Worm (Caenorhabditis elegans) whole organism, young adult: Measurements from ENCODE around the gene nrf-6.
A peak's percentile ranks its signal among the peaks of the same experiment; 100 is the strongest.

ENCODE experiments used
- B0336.3 ChIP-seq: fragments of 200-800 bp; sonication (Bioruptor generic); IDR thresholded peaks from 2 replicates; pipeline ENCODE4 v1.3.6; 2022; ENCODE audit warnings: missing genetic modification characterization, missing compliant biosample characterization
- F39B2.1 ChIP-seq: fragments of 200-800 bp; sonication (Bioruptor generic); IDR thresholded peaks from 2 replicates; pipeline ENCODE4 v1.3.6; 2022; ENCODE audit warnings: missing genetic modification reagents, missing genetic modification characterization, missing compliant biosample characterization
- F49E8.2 ChIP-seq: sonication (generic microtip); optimal IDR thresholded peaks from 3 replicates; lab custom pipeline; 2017; ENCODE audit warnings: missing genetic modification characterization, mild to moderate bottlenecking, missing compliant biosample characterization, antibody characterized with exemption, moderate library complexity; ENCODE audit not compliant: insufficient read depth
- F52B5.7 ChIP-seq: sonication (generic microtip); optimal IDR thresholded peaks from 2 replicates; lab custom pipeline; 2016; ENCODE audit warnings: mild to moderate bottlenecking, missing genetic modification characterization, missing compliant biosample characterization
- K12H6.12 ChIP-seq: fragments of 200-800 bp; sonication (Bioruptor generic); optimal IDR thresholded peaks from 2 replicates; lab custom pipeline; 2018; ENCODE audit warnings: mild to moderate bottlenecking, missing genetic modification characterization, missing compliant biosample characterization
- Y53G8AR.9 ChIP-seq: fragments of 200-800 bp; sonication (Bioruptor generic); conservative IDR thresholded peaks from 2 replicates; pipeline ENCODE4 v1.3.6; 2022; ENCODE audit warnings: missing genetic modification reagents, missing genetic modification characterization, missing compliant biosample characterization
- Y56A3A.18 ChIP-seq: fragments of 200-800 bp; sonication (Bioruptor generic); IDR thresholded peaks from 2 replicates; pipeline ENCODE4 v1.3.6; 2022; ENCODE audit warnings: missing genetic modification reagents, missing genetic modification characterization, missing compliant biosample characterization
- Y79H2A.3 ChIP-seq: fragments of 200-800 bp; sonication (Bioruptor generic); conservative IDR thresholded peaks from 2 replicates; pipeline ENCODE4 v1.3.6; 2022; ENCODE audit warnings: missing genetic modification reagents, missing genetic modification characterization, missing compliant biosample characterization
- Y95B8A.8 ChIP-seq: fragments of 200-800 bp; sonication (Bioruptor generic); IDR thresholded peaks from 2 replicates; pipeline ENCODE4 v1.3.6; 2022; ENCODE audit warnings: missing genetic modification reagents, missing genetic modification characterization, missing compliant biosample characterization
- aptf-2 ChIP-seq: fragments of 200-800 bp; sonication (Bioruptor generic); conservative IDR thresholded peaks from 2 replicates; pipeline ENCODE4 v1.3.6; 2022; ENCODE audit warnings: missing genetic modification reagents, missing genetic modification characterization, missing compliant biosample characterization
- atf-7 ChIP-seq: sonication (generic microtip); optimal IDR thresholded peaks from 2 replicates; lab custom pipeline; 2017; ENCODE audit warnings: mild to moderate bottlenecking, missing genetic modification characterization, missing compliant biosample characterization
- athp-1 ChIP-seq: sonication (generic microtip); optimal IDR thresholded peaks from 2 replicates; lab custom pipeline; 2017; ENCODE audit warnings: mild to moderate bottlenecking, missing genetic modification characterization, missing compliant biosample characterization
- attf-5 ChIP-seq: fragments of 200-800 bp; sonication (Bioruptor generic); optimal IDR thresholded peaks from 2 replicates; lab custom pipeline; 2018; ENCODE audit warnings: mild to moderate bottlenecking, missing genetic modification characterization, missing compliant biosample characterization
- attf-6 ChIP-seq: fragments of 200-800 bp; sonication (Bioruptor generic); IDR thresholded peaks from 2 replicates; pipeline ENCODE4 v1.3.6; 2022; ENCODE audit warnings: missing genetic modification reagents, missing genetic modification characterization, missing compliant biosample characterization
- cebp-1 ChIP-seq, 2 experiments: fragments of 200-800 bp in 1 of 2; sonication (Bioruptor generic) in 1 of 2; sonication (generic microtip) in 1 of 2; IDR thresholded peaks in 1 of 2; optimal IDR thresholded peaks in 1 of 2; 2 replicates each; pipeline versions ENCODE4 v1.3.6 to Lab custom; 2017 to 2022; ENCODE audit warnings: missing compliant biosample characterization in 2 of 2, missing genetic modification characterization in 2 of 2, mild to moderate bottlenecking in 1 of 2, missing genetic modification reagents in 1 of 2, moderate library complexity in 1 of 2
- ceh-40 ChIP-seq: fragments of 200-800 bp; sonication (Bioruptor generic); IDR thresholded peaks from 2 replicates; pipeline ENCODE4 v1.3.6; 2022; ENCODE audit warnings: missing genetic modification characterization, missing compliant biosample characterization
- ceh-79 ChIP-seq: sonication (generic microtip); optimal IDR thresholded peaks from 2 replicates; lab custom pipeline; 2017; ENCODE audit warnings: mild to moderate bottlenecking, missing genetic modification characterization, missing compliant biosample characterization
- chd-7 ChIP-seq: sonication (generic microtip); optimal IDR thresholded peaks from 2 replicates; lab custom pipeline; 2016; ENCODE audit warnings: mild to moderate bottlenecking, missing genetic modification characterization, moderate library complexity, missing compliant biosample characterization
- die-1 ChIP-seq: sonication (generic microtip); optimal IDR thresholded peaks from 2 replicates; lab custom pipeline; 2016; ENCODE audit warnings: missing genotype, mild to moderate bottlenecking, missing genetic modification characterization, missing compliant biosample characterization
- dox-1 ChIP-seq: fragments of 200-800 bp; sonication (Bioruptor generic); IDR thresholded peaks from 2 replicates; pipeline ENCODE4 v1.3.6; 2022; ENCODE audit warnings: missing genetic modification reagents, missing genetic modification characterization, missing compliant biosample characterization
- dpff-1 ChIP-seq: sonication (generic microtip); optimal IDR thresholded peaks from 2 replicates; lab custom pipeline; 2017; ENCODE audit warnings: mild to moderate bottlenecking, missing genetic modification characterization, missing compliant biosample characterization
- egl-44 ChIP-seq: fragments of 200-800 bp; sonication (Bioruptor generic); IDR thresholded peaks from 2 replicates; pipeline ENCODE4 v1.3.6; 2022; ENCODE audit warnings: missing genetic modification reagents, missing genetic modification characterization, missing compliant biosample characterization
- ekl-4 ChIP-seq: fragments of 200-800 bp; sonication (Bioruptor generic); IDR thresholded peaks from 2 replicates; pipeline ENCODE4 v1.3.6; 2022; ENCODE audit warnings: missing genetic modification reagents, missing genetic modification characterization, missing compliant biosample characterization
- fkh-3 ChIP-seq: sonication (generic microtip); optimal IDR thresholded peaks from 2 replicates; lab custom pipeline; 2016; ENCODE audit warnings: mild to moderate bottlenecking, missing genetic modification characterization, missing compliant biosample characterization
- hlh-26 ChIP-seq: fragments of 200-800 bp; sonication (Bioruptor generic); conservative IDR thresholded peaks from 2 replicates; pipeline ENCODE4 v1.3.6; 2022; ENCODE audit warnings: missing genetic modification reagents, missing genetic modification characterization, missing compliant biosample characterization
- hmg-1.2 ChIP-seq: fragments of 200-800 bp; sonication (Bioruptor generic); IDR thresholded peaks from 2 replicates; pipeline ENCODE4 v1.3.6; 2022; ENCODE audit warnings: missing genetic modification reagents, missing genetic modification characterization, missing compliant biosample characterization
- hrde-1 ChIP-seq: sonication (generic microtip); optimal IDR thresholded peaks from 2 replicates; lab custom pipeline; 2016; ENCODE audit warnings: missing genetic modification characterization, mild to moderate bottlenecking, missing compliant biosample characterization, moderate library complexity, missing genotype, missing genetic modification reagents, borderline replicate concordance
- lin-26 ChIP-seq: fragments of 200-800 bp; sonication (Bioruptor generic); IDR thresholded peaks from 2 replicates; pipeline ENCODE4 v1.3.6; 2022; ENCODE audit warnings: missing genetic modification reagents, missing genetic modification characterization, missing compliant biosample characterization
- lin-54 ChIP-seq: fragments of 200-800 bp; sonication (Bioruptor generic); optimal IDR thresholded peaks from 2 replicates; lab custom pipeline; 2018; ENCODE audit warnings: mild to moderate bottlenecking, missing genetic modification characterization, missing compliant biosample characterization
- lsl-1 ChIP-seq: fragments of 200-800 bp; sonication (Bioruptor generic); optimal IDR thresholded peaks from 2 replicates; lab custom pipeline; 2018; ENCODE audit warnings: mild to moderate bottlenecking, missing genetic modification characterization, moderate library complexity, missing compliant biosample characterization
- madf-6 ChIP-seq: fragments of 200-800 bp; sonication (Bioruptor generic); IDR thresholded peaks from 2 replicates; pipeline ENCODE4 v1.3.6; 2022; ENCODE audit warnings: missing genetic modification reagents, missing genetic modification characterization, missing compliant biosample characterization
- mes-4 ChIP-seq: sonication (generic microtip); optimal IDR thresholded peaks from 2 replicates; lab custom pipeline; 2016; ENCODE audit warnings: missing genotype, missing genetic modification characterization, missing compliant biosample characterization
- pbrm-1 ChIP-seq: fragments of 200-800 bp; sonication (Bioruptor generic); IDR thresholded peaks from 2 replicates; pipeline ENCODE4 v1.3.6; 2022; ENCODE audit warnings: missing genetic modification reagents, missing genetic modification characterization, missing compliant biosample characterization
- pha-4 ChIP-seq: fragments of 150-350 bp; sonication (generic microtip); optimal IDR thresholded peaks from 2 replicates; lab custom pipeline; 2014; ENCODE audit warnings: missing biosample characterization, missing genetic modification reagents, missing genetic modification characterization
- rcor-1 ChIP-seq: fragments of 200-800 bp; sonication (Bioruptor generic); IDR thresholded peaks from 2 replicates; pipeline ENCODE4 v1.3.6; 2022; ENCODE audit warnings: missing genetic modification reagents, missing genetic modification characterization, missing compliant biosample characterization
- repo-1 ChIP-seq: sonication (generic microtip); optimal IDR thresholded peaks from 2 replicates; lab custom pipeline; 2017; ENCODE audit warnings: mild to moderate bottlenecking, missing genetic modification characterization, missing compliant biosample characterization
- snpc-1.3 ChIP-seq: sonication (generic microtip); optimal IDR thresholded peaks from 2 replicates; lab custom pipeline; 2017; ENCODE audit warnings: missing genetic modification characterization, mild to moderate bottlenecking, missing compliant biosample characterization, antibody characterized with exemption, moderate library complexity, missing genotype, missing genetic modification reagents; ENCODE audit not compliant: insufficient read depth
- sptf-2 ChIP-seq: fragments of 200-800 bp; sonication (Bioruptor generic); optimal IDR thresholded peaks from 2 replicates; lab custom pipeline; 2018; ENCODE audit warnings: mild to moderate bottlenecking, missing genetic modification characterization, missing compliant biosample characterization
- tbp1 ChIP-seq: fragments of 200-800 bp; sonication (Bioruptor generic); optimal IDR thresholded peaks from 2 replicates; lab custom pipeline; 2018; ENCODE audit warnings: mild to moderate bottlenecking, missing genetic modification characterization, missing compliant biosample characterization
- tlf-1 ChIP-seq: fragments of 200-800 bp; sonication (Bioruptor generic); optimal IDR thresholded peaks from 2 replicates; lab custom pipeline; 2018; ENCODE audit warnings: mild to moderate bottlenecking, missing genetic modification characterization, missing compliant biosample characterization
- zim-3 ChIP-seq: sonication (generic microtip); optimal IDR thresholded peaks from 2 replicates; lab custom pipeline; 2017; ENCODE audit warnings: mild to moderate bottlenecking, missing genetic modification characterization, moderate library complexity, missing compliant biosample characterization
- ztf-22 ChIP-seq: fragments of 200-800 bp; sonication (Bioruptor generic); optimal IDR thresholded peaks from 2 replicates; lab custom pipeline; 2018; ENCODE audit warnings: mild to moderate bottlenecking, missing genetic modification characterization, moderate library complexity, missing compliant biosample characterization
- ztf-25 ChIP-seq: fragments of 200-800 bp; sonication (Bioruptor generic); IDR thresholded peaks from 2 replicates; pipeline ENCODE4 v1.3.6; 2022; ENCODE audit warnings: missing genetic modification reagents, missing genetic modification characterization, missing compliant biosample characterization
- ztf-26 ChIP-seq: sonication (generic microtip); optimal IDR thresholded peaks from 2 replicates; lab custom pipeline; 2017; ENCODE audit warnings: missing genetic modification characterization, missing compliant biosample characterization
- ztf-3 ChIP-seq: fragments of 200-800 bp; sonication (Bioruptor generic); optimal IDR thresholded peaks from 2 replicates; lab custom pipeline; 2018; ENCODE audit warnings: mild to moderate bottlenecking, missing genetic modification characterization, missing compliant biosample characterization

Gene nrf-6

ce11 chrII:8022461-8022860 lies 10.0 kb downstream of the nrf-6 start, which contains the start of gene hda-2:
TSS of gene hda-2 (minus strand) at chrII:8022561.
- TF ChIP-seq pbrm-1 (0 out of 2 replicates have a peak, but pooled peaks have one; percentile 18), dpff-1 (no peak), hrde-1 (peak; percentile 9), ekl-4 (0 out of 2 replicates have a peak, but pooled peaks have one; percentile 26)

ce11 chrII:8020580-8021044 lies 11.9 kb downstream of the nrf-6 start:
- peak; percentile 56; the same call in 1 of the 2 replicates for TF ChIP-seq attf-6
- TF ChIP-seq F39B2.1 (GFP tag; lab: Robert Waterston, UW) = peak; percentile 28; the same call in 1 of the 2 replicates
- no peak for TF ChIP-seq aptf-2 (GFP tag; lab: Robert Waterston, UW)
- peak; percentile 9 for TF ChIP-seq zim-3 (tag; lab: Kevin White, UChicago)
- no peak for TF ChIP-seq pha-4 (tag; lab: Kevin White, UChicago)
- TF ChIP-seq athp-1 (tag; lab: Kevin White, UChicago) = peak; percentile 60
- peak; percentile 55 for TF ChIP-seq ztf-26 (tag; lab: Kevin White, UChicago)
- peak; percentile 44; the same call in 1 of the 2 replicates for TF ChIP-seq Y53G8AR.9 (GFP tag; lab: Robert Waterston, UW)
- peak; percentile 84 for TF ChIP-seq Y79H2A.3
- TF ChIP-seq atf-7 (tag; lab: Kevin White, UChicago) = peak; percentile 45
- peak; percentile 52 for TF ChIP-seq F52B5.7
- no peak for TF ChIP-seq egl-44 (GFP tag; lab: Robert Waterston, UW)
- no peak for TF ChIP-seq sptf-2 (GFP tag; lab: Kevin White, UChicago)
- 0 out of 2 replicates have a peak, but pooled peaks have one; percentile 22 for TF ChIP-seq ztf-25
- TF ChIP-seq fkh-3 (tag; lab: Kevin White, UChicago) = no peak
- TF ChIP-seq ztf-3 (GFP tag; lab: Kevin White, UChicago) = peak; percentile 5
- no peak for TF ChIP-seq K12H6.12 (tag; lab: Kevin White, UChicago)
- TF ChIP-seq tbp1 (GFP tag; lab: Kevin White, UChicago) = peak; percentile 12
- TF ChIP-seq ceh-40 (GFP tag; lab: Robert Waterston, UW) = peak; percentile 57; the same call in 1 of the 2 replicates
- TF ChIP-seq ztf-22 (GFP tag; lab: Kevin White, UChicago) = peak; percentile 51
- TF ChIP-seq die-1 (tag; lab: Kevin White, UChicago) = peak; percentile 22
- TF ChIP-seq lsl-1 (GFP tag; lab: Kevin White, UChicago) = peak; percentile 23
- TF ChIP-seq lin-54 = no peak
- peak; percentile 61 for TF ChIP-seq chd-7
- no peak for TF ChIP-seq mes-4 (tag; lab: Kevin White, UChicago)
- no peak for TF ChIP-seq hlh-26
- TF ChIP-seq lin-26 (GFP tag; lab: Robert Waterston, UW) = peak; percentile 33; the same call in 1 of the 2 replicates
- TF ChIP-seq rcor-1 (GFP tag; lab: Robert Waterston, UW) = peak; percentile 43; the same call in 1 of the 2 replicates
- TF ChIP-seq F49E8.2 = peak; percentile 31
- TF ChIP-seq Y56A3A.18 (GFP tag; lab: Robert Waterston, UW) = peak; percentile 14; the same call in 1 of the 2 replicates
- TF ChIP-seq ceh-79 (tag; lab: Kevin White, UChicago) = peak; percentile 50
- peak; percentile 31; the same call in 1 of the 2 replicates for TF ChIP-seq dox-1 (GFP tag; lab: Robert Waterston, UW)
- peak; percentile 68; the same call in 1 of the 2 replicates for TF ChIP-seq Y95B8A.8
- peak; percentile 20 for TF ChIP-seq snpc-1.3 (tag; lab: Kevin White, UChicago)
- peak; percentile 67 for TF ChIP-seq tlf-1
- TF ChIP-seq pbrm-1 = 0 out of 2 replicates have a peak, but pooled peaks have one; percentile 14
- peak; percentile 42 for TF ChIP-seq repo-1 (tag; lab: Kevin White, UChicago)
- TF ChIP-seq attf-5 (GFP tag; lab: Kevin White, UChicago) = peak; percentile 39
- TF ChIP-seq madf-6 (GFP tag; lab: Robert Waterston, UW) = peak; percentile 49
- peak; percentile 17; the same call in 1 of the 2 replicates for TF ChIP-seq cebp-1 (GFP tag; IDR thresholded peaks at IDR 0.05; lab: Robert Waterston, UW)
- peak; percentile 73 for TF ChIP-seq cebp-1 (tag; optimal IDR thresholded peaks at IDR 0.05; lab: Kevin White, UChicago)
- peak; percentile 32; the same call in 1 of the 2 replicates for TF ChIP-seq hmg-1.2 (GFP tag; lab: Robert Waterston, UW)
- peak; percentile 84 for TF ChIP-seq B0336.3 (GFP tag; lab: Robert Waterston, UW)
